Fruit fly (Drosophila melanogaster) whole organism, embryonic: ENCODE results near the gene foxo.

Source experiments
- CG18476 ChIP-seq: fragments of 200-800 bp; sonication (Bioruptor generic); optimal IDR thresholded peaks from 2 replicates; lab custom pipeline; 2016; ENCODE audit warnings: missing biosample characterization, mild to moderate bottlenecking, missing genetic modification characterization
- CG6813 ChIP-seq: fragments of 200-800 bp; sonication (Bioruptor generic); optimal IDR thresholded peaks from 2 replicates; lab custom pipeline; 2017; ENCODE audit warnings: missing biosample characterization, missing genetic modification characterization, mild to moderate bottlenecking, moderate library complexity, missing genetic modification reagents
- CG6854 ChIP-seq: fragments of 200-800 bp; sonication (Bioruptor generic); optimal IDR thresholded peaks from 3 replicates; lab custom pipeline; 2017; ENCODE audit warnings: missing biosample characterization, mild to moderate bottlenecking, missing genetic modification characterization
- grn ChIP-seq: fragments of 200-800 bp; sonication (Bioruptor generic); optimal IDR thresholded peaks from 3 replicates; lab custom pipeline; 2017; ENCODE audit warnings: missing biosample characterization, missing genetic modification characterization
- klu ChIP-seq: fragments of 200-800 bp; sonication (Bioruptor generic); IDR thresholded peaks from 2 replicates; pipeline ENCODE4 v1.3.6; 2022; ENCODE audit warnings: missing biosample characterization, missing genetic modification characterization
- repo ChIP-seq: fragments of 200-800 bp; sonication (Bioruptor generic); optimal IDR thresholded peaks from 2 replicates; lab custom pipeline; 2016; ENCODE audit warnings: missing biosample characterization, missing genetic modification characterization

DNA sequence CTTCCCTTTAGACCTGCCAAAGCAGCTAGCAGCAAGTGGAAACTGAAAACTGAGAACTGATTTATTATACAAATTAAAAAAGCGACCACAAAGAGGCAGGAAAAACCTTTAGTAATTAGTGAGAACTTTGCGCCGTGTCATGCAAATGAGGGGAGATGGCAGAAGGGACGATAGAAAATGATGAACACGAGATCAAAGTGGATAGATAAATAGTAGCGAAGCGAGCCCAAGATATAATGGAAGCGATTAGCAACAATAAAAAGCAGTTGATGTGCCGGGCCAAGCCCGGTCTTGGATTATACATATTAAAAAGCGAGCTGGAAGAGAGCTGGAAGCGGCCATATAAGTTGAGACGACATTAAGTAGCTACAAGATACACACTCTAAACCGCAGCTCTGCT, 45.6 kb upstream of the foxo start:
- TF ChIP-seq CG18476 (GFP tag; lab: Kevin White, UChicago) (no peak), CG6813 (no peak), CG6854 (GFP tag; lab: Kevin White, UChicago) (no peak), repo (GFP tag; lab: Kevin White, UChicago) (no peak), grn (GFP tag; lab: Kevin White, UChicago) (peak; percentile 61), klu (GFP tag; lab: Robert Waterston, UW) (no peak)
